Worm (Caenorhabditis elegans): Measurements from ENCODE around the gene T05B4.12.

DNA sequence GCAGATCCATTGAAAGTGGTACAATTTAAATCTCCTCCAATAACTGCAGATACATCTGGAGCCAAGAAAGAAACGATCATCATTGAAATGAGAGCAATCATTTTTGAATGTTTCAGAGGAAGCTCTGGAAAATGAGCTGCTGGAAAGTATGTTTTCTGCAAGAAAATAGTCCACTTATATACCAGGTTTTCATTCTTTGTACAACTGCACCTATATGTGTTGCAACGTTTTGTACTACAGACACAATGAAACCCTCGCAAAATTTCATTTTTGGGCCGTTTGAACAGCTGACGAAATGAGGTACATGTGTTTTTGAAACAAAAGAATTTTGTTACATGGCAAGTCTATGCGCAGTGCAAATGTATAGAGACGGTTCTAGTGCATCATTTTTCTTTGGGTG is 7.5 kb downstream of the T05B4.12 start, which contains the start of gene T05B4.9:
- TF ChIP-seq fos-1 (tag; optimal IDR thresholded peaks at IDR 0.05): no peak
- TF ChIP-seq dmd-4 (tag; optimal IDR thresholded peaks at IDR 0.05): no peak
- no peak for TF ChIP-seq aly-2 (tag; optimal IDR thresholded peaks at IDR 0.05)
- no peak for TF ChIP-seq blmp-1 (tag; optimal IDR thresholded peaks at IDR 0.05; ENCODE audit: insufficient read depth)
- no peak for TF ChIP-seq lin-11 (tag; optimal IDR thresholded peaks at IDR 0.05)
- TF ChIP-seq lin-13 (GFP tag; optimal IDR thresholded peaks at IDR 0.05): no peak
- no peak for TF ChIP-seq zag-1 (tag; optimal IDR thresholded peaks at IDR 0.05)
- no peak for TF ChIP-seq nhr-77 (tag; optimal IDR thresholded peaks at IDR 0.05)
- no peak for TF ChIP-seq egl-27 (tag; optimal IDR thresholded peaks at IDR 0.05)
- no peak for TF ChIP-seq lsy-2 (tag; optimal IDR thresholded peaks at IDR 0.05)
- TF ChIP-seq snpc-4 (tag; optimal IDR thresholded peaks at IDR 0.05): no peak
- TF ChIP-seq peb-1 (tag; optimal IDR thresholded peaks at IDR 0.05): no peak
- no peak for TF ChIP-seq nhr-237 (tag; optimal IDR thresholded peaks at IDR 0.05)
- no peak for TF ChIP-seq nhr-25 (tag; optimal IDR thresholded peaks at IDR 0.05)
